Worm (Caenorhabditis elegans) whole organism, L3 larva: ENCODE measurements around the gene T07D1.3.

Experiments
- R02D3.7 ChIP-seq: fragments of 150-350 bp; optimal IDR thresholded peaks from 2 replicates; lab custom pipeline; 2014; ENCODE audit warnings: missing biosample characterization, missing genetic modification characterization
- ZK546.5 ChIP-seq: sonication (generic microtip); optimal IDR thresholded peaks from 2 replicates; lab custom pipeline; 2017; ENCODE audit warnings: missing biosample characterization, missing genetic modification characterization
- aly-2 ChIP-seq: fragments of 150-350 bp; optimal IDR thresholded peaks from 2 replicates; lab custom pipeline; 2014; ENCODE audit warnings: missing biosample characterization, missing genetic modification characterization
- ceh-82 ChIP-seq: fragments of 150-350 bp; optimal IDR thresholded peaks from 2 replicates; lab custom pipeline; 2014; ENCODE audit warnings: missing biosample characterization, missing genetic modification characterization
- ceh-9 ChIP-seq: sonication (generic microtip); optimal IDR thresholded peaks from 2 replicates; lab custom pipeline; 2018; ENCODE audit warnings: missing biosample characterization, missing genetic modification characterization
- elt-1 ChIP-seq: fragments of 150-350 bp; optimal IDR thresholded peaks from 2 replicates; lab custom pipeline; 2014; ENCODE audit warnings: missing biosample characterization, missing genetic modification characterization
- elt-3 ChIP-seq, 3 experiments: fragments of 150-350 bp in 1 of 3; sonication (generic microtip) in 2 of 3; optimal IDR thresholded peaks; 2 replicates in 2 of 3; 4 replicates in 1 of 3; lab custom pipeline; 2014 to 2017; ENCODE audit warnings: missing biosample characterization in 3 of 3, missing genetic modification characterization in 3 of 3
- fkh-2 ChIP-seq: fragments of 150-350 bp; optimal IDR thresholded peaks from 2 replicates; lab custom pipeline; 2014; ENCODE audit warnings: missing biosample characterization, missing genetic modification reagents, missing genetic modification characterization
- hmg-11 ChIP-seq: sonication (generic microtip); optimal IDR thresholded peaks from 2 replicates; lab custom pipeline; 2016; ENCODE audit warnings: missing genetic modification characterization, missing compliant biosample characterization
- jun-1 ChIP-seq: fragments of 150-350 bp; optimal IDR thresholded peaks from 2 replicates; lab custom pipeline; 2014; ENCODE audit warnings: missing biosample characterization, missing genetic modification reagents, missing genetic modification characterization
- lin-15B ChIP-seq: fragments of 150-350 bp; optimal IDR thresholded peaks from 2 replicates; lab custom pipeline; 2014; ENCODE audit warnings: missing biosample characterization, missing genetic modification characterization
- lsy-12 ChIP-seq: sonication (generic microtip); optimal IDR thresholded peaks from 2 replicates; lab custom pipeline; 2016; ENCODE audit warnings: mild to moderate bottlenecking, missing genetic modification characterization, missing compliant biosample characterization
- mml-1 ChIP-seq: fragments of 150-350 bp; sonication (generic microtip); optimal IDR thresholded peaks from 3 replicates; lab custom pipeline; 2014; ENCODE audit warnings: missing biosample characterization, missing genetic modification characterization
- nfya-1 ChIP-seq: sonication (generic microtip); optimal IDR thresholded peaks from 2 replicates; lab custom pipeline; 2017; ENCODE audit warnings: missing genetic modification characterization, mild to moderate bottlenecking, missing compliant biosample characterization, antibody characterized with exemption, moderate library complexity; ENCODE audit not compliant: insufficient read depth
- nhr-12 ChIP-seq: fragments of 150-350 bp; optimal IDR thresholded peaks from 2 replicates; lab custom pipeline; 2014; ENCODE audit warnings: missing biosample characterization, missing genetic modification characterization
- nhr-43 ChIP-seq: sonication (generic microtip); optimal IDR thresholded peaks from 2 replicates; lab custom pipeline; 2016; ENCODE audit warnings: mild to moderate bottlenecking, missing genetic modification characterization, missing compliant biosample characterization; ENCODE audit not compliant: poor library complexity, severe bottlenecking
- nhr-67 ChIP-seq: fragments of 150-350 bp; optimal IDR thresholded peaks from 2 replicates; lab custom pipeline; 2014; ENCODE audit warnings: missing biosample characterization, missing genetic modification characterization
- nhr-76 ChIP-seq: fragments of 150-350 bp; sonication (generic microtip); optimal IDR thresholded peaks from 5 replicates; lab custom pipeline; 2014; ENCODE audit warnings: missing biosample characterization, missing genetic modification characterization
- nhr-77 ChIP-seq: fragments of 150-350 bp; optimal IDR thresholded peaks from 2 replicates; lab custom pipeline; 2014; ENCODE audit warnings: missing biosample characterization, missing genetic modification characterization
- pha-4 ChIP-seq: fragments of 150-350 bp; optimal IDR thresholded peaks from 2 replicates; lab custom pipeline; 2014; ENCODE audit warnings: missing biosample characterization, missing genetic modification reagents, missing genetic modification characterization
- sea-2 ChIP-seq: fragments of 150-350 bp; sonication (generic microtip); optimal IDR thresholded peaks from 4 replicates; lab custom pipeline; 2014; ENCODE audit warnings: missing biosample characterization, missing genetic modification reagents, missing genetic modification characterization
- tbx-2 ChIP-seq: sonication (generic microtip); optimal IDR thresholded peaks from 2 replicates; lab custom pipeline; 2016; ENCODE audit warnings: mild to moderate bottlenecking, missing genetic modification characterization, missing compliant biosample characterization
- unc-39 ChIP-seq: sonication (generic microtip); optimal IDR thresholded peaks from 4 replicates; lab custom pipeline; 2017; ENCODE audit warnings: missing biosample characterization, missing genetic modification characterization
- zag-1 ChIP-seq: fragments of 150-350 bp; optimal IDR thresholded peaks from 2 replicates; lab custom pipeline; 2014; ENCODE audit warnings: missing biosample characterization, missing genetic modification characterization
- ztf-11 ChIP-seq: fragments of 150-350 bp; optimal IDR thresholded peaks from 2 replicates; lab custom pipeline; 2014; ENCODE audit warnings: missing biosample characterization, missing genetic modification characterization

T07D1.3 gene

ce11 chrX:2401883-2402282, 41.3 kb downstream of the T07D1.3 start, which contains the start of gene dhhc-9 (continued):
- TF ChIP-seq unc-39 (tag; lab: Kevin White, UChicago) (no peak), hmg-11 (tag; lab: Kevin White, UChicago) (peak; percentile 97), pha-4 (peak; percentile 5), ceh-9 (tag; lab: Kevin White, UChicago) (no peak), R02D3.7 (no peak), nhr-67 (tag; lab: Kevin White, UChicago) (no peak), nhr-43 (peak; percentile 41), elt-1 (tag; lab: Kevin White, UChicago) (no peak), sea-2 (GFP tag; lab: Kevin White, UChicago) (no peak), zag-1 (tag; lab: Kevin White, UChicago) (no peak), nhr-12 (tag; lab: Kevin White, UChicago) (no peak), lsy-12 (tag; lab: Kevin White, UChicago) (no peak), mml-1 (no peak), nfya-1 (tag; lab: Kevin White, UChicago) (peak; percentile 81), aly-2 (tag; lab: Kevin White, UChicago) (no peak), ztf-11 (tag; lab: Kevin White, UChicago) (no peak), lin-15B (peak; percentile 22), tbx-2 (no peak), nhr-77 (no peak), ZK546.5 (tag; lab: Kevin White, UChicago) (no peak), jun-1 (peak; percentile 15)

DNA sequence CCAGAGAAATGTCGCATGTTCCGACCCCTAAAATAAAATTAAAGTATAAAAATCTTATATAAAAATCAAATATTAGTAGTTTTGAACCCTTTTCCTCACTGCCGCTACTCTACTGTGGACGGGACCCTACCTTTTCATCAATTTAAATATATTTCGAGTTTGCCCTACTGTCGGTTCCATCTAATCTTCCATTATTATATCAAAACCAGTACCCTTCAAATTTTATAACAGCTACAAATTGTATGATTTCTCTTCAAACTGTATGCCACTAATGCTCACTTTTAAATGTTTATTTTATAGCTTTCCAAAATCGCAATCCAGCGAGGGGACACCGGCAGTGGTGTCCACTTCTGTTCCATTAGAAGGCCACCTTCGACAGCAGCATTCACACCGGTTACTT, 48.2 kb downstream of the T07D1.3 start, which contains the start of gene C43H6.6:
C43H6.6 (plus strand) TSS at position 301 of the 400 bp plus-strand sequence.
- TF ChIP-seq ceh-9 (tag; lab: Kevin White, UChicago) (no peak), elt-3 (tag; optimal IDR thresholded peaks at IDR 0.05; lab: Kevin White, UChicago) (no peak), ztf-11 (tag; lab: Kevin White, UChicago) (no peak), hmg-11 (tag; lab: Kevin White, UChicago) (no peak), ceh-82 (tag; lab: Kevin White, UChicago) (no peak), elt-1 (tag; lab: Kevin White, UChicago) (no peak), fkh-2 (no peak), nhr-76 (tag; lab: Kevin White, UChicago) (no peak)
